Worm (Caenorhabditis elegans): Measurements from ENCODE around the gene Y13C8A.1.

The Y13C8A.1 gene

ce11 chrX:16925343-16925742 is 41.8 kb downstream of the Y13C8A.1 start:
- no peak for TF ChIP-seq crh-2 (tag; optimal IDR thresholded peaks at IDR 0.05)
- TF ChIP-seq C34F6.9 (tag; optimal IDR thresholded peaks at IDR 0.05), result no peak
- TF ChIP-seq snpc-4 (tag; optimal IDR thresholded peaks at IDR 0.05), result peak; percentile 87

- peak; percentile 4 for TF ChIP-seq lin-11 (tag; optimal IDR thresholded peaks at IDR 0.05)
- no peak for TF ChIP-seq skn-1 (tag; optimal IDR thresholded peaks at IDR 0.05)
- TF ChIP-seq mdl-1 (tag; optimal IDR thresholded peaks at IDR 0.05), result no peak
- TF ChIP-seq sma-9 (GFP tag; optimal IDR thresholded peaks at IDR 0.05), result peak; percentile 25
- no peak for TF ChIP-seq sma-9 (tag; optimal IDR thresholded peaks at IDR 0.05)
- TF ChIP-seq sma-3 (GFP tag; optimal IDR thresholded peaks at IDR 0.05), result peak; percentile 50
- TF ChIP-seq Y55F3AM.14 (GFP tag; optimal IDR thresholded peaks at IDR 0.05), result peak; percentile 2
- no peak for TF ChIP-seq zag-1 (tag; optimal IDR thresholded peaks at IDR 0.05)
- peak; percentile 55 for TF ChIP-seq lin-13 (GFP tag; optimal IDR thresholded peaks at IDR 0.05)
- TF ChIP-seq unc-55 (GFP tag; optimal IDR thresholded peaks at IDR 0.05), result peak; percentile 44
- TF ChIP-seq nhr-21 (tag; optimal IDR thresholded peaks at IDR 0.05), result peak; percentile 26
- peak; percentile 30 for TF ChIP-seq C34F6.9 (tag; optimal IDR thresholded peaks at IDR 0.05)
- peak; percentile 89 for TF ChIP-seq crh-2 (tag; optimal IDR thresholded peaks at IDR 0.05)
- TF ChIP-seq nhr-129 (tag; optimal IDR thresholded peaks at IDR 0.05), result peak; percentile 66
- TF ChIP-seq nhr-77 (tag; optimal IDR thresholded peaks at IDR 0.05), result no peak
These were observed 44.6 kb downstream of the Y13C8A.1 start for ce11 chrX:16928087-16928486.

ce11 chrX:16929560-16930332 is 46.2 kb downstream of the Y13C8A.1 start:
- TF ChIP-seq lin-13 (GFP tag; optimal IDR thresholded peaks at IDR 0.05) (peak; percentile 96), fos-1 (tag; optimal IDR thresholded peaks at IDR 0.05) (peak; percentile 96), elt-3 (tag; optimal IDR thresholded peaks at IDR 0.05) (no peak), mab-5 (tag; optimal IDR thresholded peaks at IDR 0.05) (peak; percentile 87), lsy-2 (tag; optimal IDR thresholded peaks at IDR 0.05) (peak; percentile 87 to 95), nhr-21 (tag; optimal IDR thresholded peaks at IDR 0.05) (peak; percentile 98), C34F6.9 (tag; optimal IDR thresholded peaks at IDR 0.05) (peak; percentile 100), unc-55 (GFP tag; optimal IDR thresholded peaks at IDR 0.05) (peak; percentile 98), skn-1 (tag; optimal IDR thresholded peaks at IDR 0.05) (no peak), nhr-10 (tag; optimal IDR thresholded peaks at IDR 0.05) (peak; percentile 84), unc-39 (tag; optimal IDR thresholded peaks at IDR 0.05) (peak; percentile 66), nhr-237 (tag; optimal IDR thresholded peaks at IDR 0.05) (peak; percentile 77), gmeb-1 (tag; optimal IDR thresholded peaks at IDR 0.05) (peak; percentile 82), peb-1 (tag; optimal IDR thresholded peaks at IDR 0.05) (peak; percentile 24), aly-2 (tag; optimal IDR thresholded peaks at IDR 0.05) (no peak), mbf-1 (tag; optimal IDR thresholded peaks at IDR 0.05) (no peak), nhr-129 (tag; optimal IDR thresholded peaks at IDR 0.05) (peak; percentile 99), blmp-1 (tag; optimal IDR thresholded peaks at IDR 0.05; ENCODE audit: insufficient read depth) (peak; percentile 94), lin-39 (tag; optimal IDR thresholded peaks at IDR 0.05) (peak; percentile 89), ceh-82 (tag; optimal IDR thresholded peaks at IDR 0.05) (peak; percentile 78), nhr-25 (tag; optimal IDR thresholded peaks at IDR 0.05) (peak; percentile 98), nhr-6 (tag; optimal IDR thresholded peaks at IDR 0.05) (peak; percentile 95), sem-4 (tag; optimal IDR thresholded peaks at IDR 0.05) (peak; percentile 97), nhr-12 (tag; optimal IDR thresholded peaks at IDR 0.05) (peak; percentile 29), ama-1 (optimal IDR thresholded peaks at IDR 0.05) (peak; percentile 100), ZK546.5 (tag; optimal IDR thresholded peaks at IDR 0.05) (peak; percentile 59), ztf-11 (tag; optimal IDR thresholded peaks at IDR 0.05) (no peak), mdl-1 (tag; optimal IDR thresholded peaks at IDR 0.05) (peak; percentile 95 to 98), zag-1 (tag; optimal IDR thresholded peaks at IDR 0.05) (peak; percentile 89), nhr-11 (tag; optimal IDR thresholded peaks at IDR 0.05) (no peak), F13H6.1 (tag; optimal IDR thresholded peaks at IDR 0.05) (peak; percentile 99), ceh-16 (tag; optimal IDR thresholded peaks at IDR 0.05) (peak; percentile 90), crh-2 (tag; optimal IDR thresholded peaks at IDR 0.05) (peak; percentile 99), dmd-4 (tag; optimal IDR thresholded peaks at IDR 0.05) (peak; percentile 24), unc-62 (GFP tag; optimal IDR thresholded peaks at IDR 0.05) (peak; percentile 50), snpc-4 (tag; optimal IDR thresholded peaks at IDR 0.05) (peak; percentile 76), R02D3.7 (tag; optimal IDR thresholded peaks at IDR 0.05) (peak; percentile 9), sma-9 (GFP tag; optimal IDR thresholded peaks at IDR 0.05) (peak; percentile 97), sma-9 (tag; optimal IDR thresholded peaks at IDR 0.05) (peak; percentile 41), ztf-1 (GFP tag; conservative IDR thresholded peaks at IDR 0.05) (0 out of 2 replicates have a peak, but pooled peaks have one; percentile 88), lin-11 (tag; optimal IDR thresholded peaks at IDR 0.05) (peak; percentile 96), elt-1 (tag; optimal IDR thresholded peaks at IDR 0.05) (no peak), egl-27 (tag; optimal IDR thresholded peaks at IDR 0.05) (peak; percentile 98), ztf-4 (tag; optimal IDR thresholded peaks at IDR 0.05) (peak; percentile 97), nhr-77 (tag; optimal IDR thresholded peaks at IDR 0.05) (no peak), sma-3 (GFP tag; optimal IDR thresholded peaks at IDR 0.05) (peak; percentile 98)

Data from whole organism, L2 larva.